Worm (Caenorhabditis elegans) whole organism, L3 larva: ENCODE data around the gene C54D10.5.

Source experiments
- ZK546.5 ChIP-seq: sonication (generic microtip); optimal IDR thresholded peaks from 2 replicates; lab custom pipeline; 2017; ENCODE audit warnings: missing biosample characterization, missing genetic modification characterization
- aly-2 ChIP-seq: fragments of 150-350 bp; optimal IDR thresholded peaks from 2 replicates; lab custom pipeline; 2014; ENCODE audit warnings: missing biosample characterization, missing genetic modification characterization
- ceh-16 ChIP-seq: sonication (generic microtip); optimal IDR thresholded peaks from 2 replicates; lab custom pipeline; 2017; ENCODE audit warnings: missing biosample characterization, missing genetic modification characterization
- ceh-82 ChIP-seq: fragments of 150-350 bp; optimal IDR thresholded peaks from 2 replicates; lab custom pipeline; 2014; ENCODE audit warnings: missing biosample characterization, missing genetic modification characterization
- ceh-9 ChIP-seq: sonication (generic microtip); optimal IDR thresholded peaks from 2 replicates; lab custom pipeline; 2018; ENCODE audit warnings: missing biosample characterization, missing genetic modification characterization
- daf-12 ChIP-seq: fragments of 150-350 bp; optimal IDR thresholded peaks from 2 replicates; lab custom pipeline; 2014; ENCODE audit warnings: missing biosample characterization, missing genetic modification reagents, missing genetic modification characterization
- egl-27 ChIP-seq: sonication (generic microtip); optimal IDR thresholded peaks from 4 replicates; lab custom pipeline; 2017; ENCODE audit warnings: missing biosample characterization, missing genetic modification reagents, missing genetic modification characterization
- egl-5 ChIP-seq: fragments of 150-350 bp; optimal IDR thresholded peaks from 2 replicates; lab custom pipeline; 2017; ENCODE audit warnings: missing biosample characterization, missing genetic modification reagents, missing genetic modification characterization, inconsistent platforms
- elt-1 ChIP-seq: fragments of 150-350 bp; optimal IDR thresholded peaks from 2 replicates; lab custom pipeline; 2014; ENCODE audit warnings: missing biosample characterization, missing genetic modification characterization
- elt-2 ChIP-seq: sonication (generic microtip); optimal IDR thresholded peaks from 2 replicates; lab custom pipeline; 2016; ENCODE audit warnings: missing genetic modification reagents, mild to moderate bottlenecking, missing genetic modification characterization, missing compliant biosample characterization
- eor-1 ChIP-seq, 2 experiments: fragments of 150-350 bp; optimal IDR thresholded peaks; 2 replicates each; lab custom pipeline; 2014 to 2018; ENCODE audit warnings: missing biosample characterization in 2 of 2, missing genetic modification characterization in 2 of 2
- hmg-11 ChIP-seq: sonication (generic microtip); optimal IDR thresholded peaks from 2 replicates; lab custom pipeline; 2016; ENCODE audit warnings: missing genetic modification characterization, missing compliant biosample characterization
- jun-1 ChIP-seq: fragments of 150-350 bp; optimal IDR thresholded peaks from 2 replicates; lab custom pipeline; 2014; ENCODE audit warnings: missing biosample characterization, missing genetic modification reagents, missing genetic modification characterization
- lin-15B ChIP-seq: fragments of 150-350 bp; optimal IDR thresholded peaks from 2 replicates; lab custom pipeline; 2014; ENCODE audit warnings: missing biosample characterization, missing genetic modification characterization
- lin-39 ChIP-seq: fragments of 150-350 bp; optimal IDR thresholded peaks from 2 replicates; lab custom pipeline; 2018; ENCODE audit warnings: missing biosample characterization, missing genetic modification reagents, missing genetic modification characterization
- lsy-12 ChIP-seq: sonication (generic microtip); optimal IDR thresholded peaks from 2 replicates; lab custom pipeline; 2016; ENCODE audit warnings: mild to moderate bottlenecking, missing genetic modification characterization, missing compliant biosample characterization
- nfya-1 ChIP-seq: sonication (generic microtip); optimal IDR thresholded peaks from 2 replicates; lab custom pipeline; 2017; ENCODE audit warnings: missing genetic modification characterization, mild to moderate bottlenecking, missing compliant biosample characterization, antibody characterized with exemption, moderate library complexity; ENCODE audit not compliant: insufficient read depth
- nhr-12 ChIP-seq: fragments of 150-350 bp; optimal IDR thresholded peaks from 2 replicates; lab custom pipeline; 2014; ENCODE audit warnings: missing biosample characterization, missing genetic modification characterization
- nhr-25 ChIP-seq: sonication (generic microtip); optimal IDR thresholded peaks from 2 replicates; lab custom pipeline; 2017; ENCODE audit warnings: missing biosample characterization, missing genetic modification characterization
- nhr-28 ChIP-seq: fragments of 150-350 bp; optimal IDR thresholded peaks from 2 replicates; lab custom pipeline; 2014; ENCODE audit warnings: missing biosample characterization, missing genetic modification characterization
- nhr-43 ChIP-seq: sonication (generic microtip); optimal IDR thresholded peaks from 2 replicates; lab custom pipeline; 2016; ENCODE audit warnings: mild to moderate bottlenecking, missing genetic modification characterization, missing compliant biosample characterization; ENCODE audit not compliant: poor library complexity, severe bottlenecking
- nhr-67 ChIP-seq: fragments of 150-350 bp; optimal IDR thresholded peaks from 2 replicates; lab custom pipeline; 2014; ENCODE audit warnings: missing biosample characterization, missing genetic modification characterization
- nhr-76 ChIP-seq: fragments of 150-350 bp; sonication (generic microtip); optimal IDR thresholded peaks from 5 replicates; lab custom pipeline; 2014; ENCODE audit warnings: missing biosample characterization, missing genetic modification characterization
- nhr-77 ChIP-seq: fragments of 150-350 bp; optimal IDR thresholded peaks from 2 replicates; lab custom pipeline; 2014; ENCODE audit warnings: missing biosample characterization, missing genetic modification characterization
- pha-4 ChIP-seq: fragments of 150-350 bp; optimal IDR thresholded peaks from 2 replicates; lab custom pipeline; 2014; ENCODE audit warnings: missing biosample characterization, missing genetic modification reagents, missing genetic modification characterization
- pqm-1 ChIP-seq: fragments of 150-350 bp; optimal IDR thresholded peaks from 2 replicates; lab custom pipeline; 2017; ENCODE audit warnings: missing biosample characterization, missing genetic modification characterization, inconsistent platforms
- sea-2 ChIP-seq: fragments of 150-350 bp; sonication (generic microtip); optimal IDR thresholded peaks from 4 replicates; lab custom pipeline; 2014; ENCODE audit warnings: missing biosample characterization, missing genetic modification reagents, missing genetic modification characterization
- snpc-4 ChIP-seq: fragments of 150-350 bp; optimal IDR thresholded peaks from 2 replicates; lab custom pipeline; 2014; ENCODE audit warnings: missing biosample characterization, missing genetic modification characterization
- tbx-2 ChIP-seq: sonication (generic microtip); optimal IDR thresholded peaks from 2 replicates; lab custom pipeline; 2016; ENCODE audit warnings: mild to moderate bottlenecking, missing genetic modification characterization, missing compliant biosample characterization
- ztf-4 ChIP-seq: fragments of 150-350 bp; optimal IDR thresholded peaks from 2 replicates; lab custom pipeline; 2014; ENCODE audit warnings: missing biosample characterization, missing genetic modification characterization

Gene C54D10.5

DNA sequence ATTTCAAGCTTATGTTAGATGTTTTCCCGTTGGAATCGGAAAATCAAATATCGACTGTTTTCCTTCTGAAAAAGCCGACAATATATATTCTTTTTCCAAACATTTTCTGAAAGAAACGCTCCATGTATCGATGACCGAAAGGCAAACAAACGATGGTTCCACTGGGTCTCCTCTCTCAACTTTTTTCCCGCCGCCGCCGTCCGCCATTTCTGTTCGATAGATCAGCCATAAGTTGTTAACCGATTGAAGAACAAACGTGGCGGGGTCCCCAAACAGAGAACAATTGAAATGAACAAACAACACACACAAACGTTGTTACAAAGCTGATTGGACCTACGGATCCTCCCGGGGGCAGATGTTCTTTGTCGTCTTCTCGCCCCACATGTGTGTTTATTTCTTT, 37.5 kb downstream of the C54D10.5 start:
- peak; percentile 82 for TF ChIP-seq pha-4 (tag; lab: Kevin White, UChicago)
- TF ChIP-seq lin-39 (tag; lab: Kevin White, UChicago), result no peak

DNA sequence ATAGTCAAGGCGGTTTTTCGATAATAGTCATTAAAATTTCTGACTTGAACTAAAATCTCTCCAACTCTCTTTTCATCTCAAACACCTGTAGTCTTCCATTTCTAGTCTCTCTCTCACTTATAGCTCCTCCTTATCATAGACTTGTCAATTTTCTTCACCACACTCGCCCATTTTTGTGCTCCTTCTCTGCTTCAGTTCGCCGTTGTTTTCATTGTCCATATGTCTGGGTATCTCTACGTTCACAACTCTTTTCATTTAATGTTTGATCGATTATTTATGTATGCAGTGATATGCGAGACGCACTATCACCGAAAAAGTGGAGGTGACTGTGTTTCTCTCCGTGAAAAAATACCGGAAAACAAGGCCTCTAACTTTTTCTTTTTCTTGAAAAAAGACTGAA, 38.6 kb downstream of the C54D10.5 start:
- peak; percentile 93 for TF ChIP-seq elt-2
- TF ChIP-seq pha-4 (tag; lab: Kevin White, UChicago), result peak; percentile 17
- peak; percentile 68 for TF ChIP-seq pqm-1
- TF ChIP-seq nhr-77, result no peak
- no peak for TF ChIP-seq lsy-12 (tag; lab: Kevin White, UChicago)
- no peak for TF ChIP-seq tbx-2 (tag; lab: Kevin White, UChicago)

DNA sequence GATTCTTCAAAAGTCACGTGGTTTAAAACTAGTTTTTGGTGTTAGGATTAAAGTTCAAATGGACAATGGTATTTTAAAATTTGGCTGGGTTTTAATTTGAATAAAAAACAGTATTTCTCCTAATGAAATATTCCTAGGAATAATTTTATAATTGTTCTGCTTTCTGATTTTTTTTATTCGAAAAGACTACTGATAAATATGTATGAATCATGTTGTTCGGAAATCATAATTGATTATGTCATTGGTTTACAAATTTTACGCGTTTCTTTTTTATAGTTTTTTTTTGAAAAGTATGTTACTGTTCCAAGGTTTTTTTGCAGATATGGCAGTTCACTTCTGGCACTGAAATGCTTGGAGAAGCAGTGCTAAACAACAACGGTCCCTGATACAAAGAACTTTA, 39.2 kb downstream of the C54D10.5 start, which contains the start of gene F28C1.3:
Gene F28C1.3 (plus strand): TSS at position 301 of the 400 bp plus-strand sequence.
- TF ChIP-seq sea-2 (GFP tag; lab: Kevin White, UChicago) (no peak), elt-2 (no peak), ZK546.5 (tag; lab: Kevin White, UChicago) (no peak), nhr-28 (tag; lab: Kevin White, UChicago) (no peak), ztf-4 (tag; lab: Kevin White, UChicago) (no peak), nhr-43 (tag; lab: Kevin White, UChicago) (no peak), tbx-2 (tag; lab: Kevin White, UChicago) (no peak), snpc-4 (tag; lab: Kevin White, UChicago) (no peak)

DNA sequence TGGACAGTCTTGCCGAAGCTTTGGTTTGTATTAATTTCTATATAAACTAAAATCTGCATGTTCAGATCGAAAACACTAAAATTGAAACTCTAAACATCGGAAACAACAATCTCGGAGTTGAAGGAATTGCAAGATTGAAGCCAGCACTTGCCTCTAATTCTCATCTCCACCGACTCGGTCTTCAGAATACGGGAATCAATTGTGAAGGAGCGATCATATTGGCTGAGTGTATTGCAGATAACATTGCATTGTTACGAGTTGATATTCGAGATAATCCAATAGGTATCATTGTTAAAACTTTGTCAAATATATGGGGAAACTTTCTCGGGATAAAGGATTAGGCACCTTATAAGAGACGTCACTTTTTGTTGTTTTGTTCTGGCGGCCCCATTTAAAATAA, 41.2 kb downstream of the C54D10.5 start:
- no peak for TF ChIP-seq pqm-1
- TF ChIP-seq nhr-67 (tag; lab: Kevin White, UChicago), result no peak
- TF ChIP-seq ztf-4 (tag; lab: Kevin White, UChicago), result no peak
- TF ChIP-seq daf-12 (tag; lab: Kevin White, UChicago), result no peak
- TF ChIP-seq egl-27, result no peak
- no peak for TF ChIP-seq nfya-1 (tag; lab: Kevin White, UChicago)

DNA sequence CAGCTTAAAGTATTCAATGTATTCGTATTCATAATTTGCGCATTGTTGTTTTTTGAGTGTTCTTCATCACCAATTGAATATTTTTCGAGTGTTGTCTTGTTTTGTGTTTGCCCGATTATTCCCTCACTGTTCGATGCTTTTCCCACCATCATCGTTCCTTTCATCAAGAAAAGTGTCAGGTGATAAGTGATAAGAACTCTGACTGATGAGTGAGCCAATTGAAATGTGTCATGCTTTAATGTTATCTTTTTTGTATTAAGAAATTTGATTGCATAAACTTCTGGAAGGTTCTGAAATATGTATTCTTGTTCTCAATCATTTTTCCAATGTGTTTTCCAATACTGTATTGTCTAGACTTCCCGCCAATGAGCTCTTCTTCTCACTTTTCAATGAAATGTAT, 46.2 kb downstream of the C54D10.5 start:
- peak; percentile 69 for TF ChIP-seq pha-4 (tag; lab: Kevin White, UChicago)
- no peak for TF ChIP-seq tbx-2 (tag; lab: Kevin White, UChicago)
- no peak for TF ChIP-seq ceh-9 (tag; lab: Kevin White, UChicago)
- TF ChIP-seq jun-1 (tag; lab: Kevin White, UChicago), result peak; percentile 59
- TF ChIP-seq pqm-1, result peak; percentile 59
- TF ChIP-seq egl-5 (tag; lab: Kevin White, UChicago), result no peak
- peak; percentile 91 for TF ChIP-seq elt-2

DNA sequence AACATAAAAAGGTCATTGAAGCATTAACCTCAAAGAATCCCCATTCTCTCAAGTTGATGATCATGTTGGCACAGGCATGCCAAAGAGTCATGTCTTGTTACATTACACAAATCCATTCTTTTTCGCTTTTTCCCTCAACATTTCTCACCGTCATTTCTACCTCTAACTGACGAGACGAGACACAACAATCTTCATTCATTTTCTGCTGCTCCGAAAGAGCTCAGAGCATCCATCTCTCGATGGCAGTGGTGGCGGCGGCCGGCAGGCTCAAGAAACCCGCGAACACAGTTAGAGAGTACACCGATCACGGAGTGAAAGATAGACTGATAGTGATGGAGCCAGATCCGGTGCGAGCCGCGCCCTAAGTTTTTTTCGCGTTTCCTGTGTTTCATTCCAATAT, 48.0 kb downstream of the C54D10.5 start:
- TF ChIP-seq aly-2 (tag; lab: Kevin White, UChicago) (no peak), nhr-76 (tag; lab: Kevin White, UChicago) (no peak), snpc-4 (tag; lab: Kevin White, UChicago) (no peak), nhr-77 (no peak), sea-2 (GFP tag; lab: Kevin White, UChicago) (no peak), ceh-9 (tag; lab: Kevin White, UChicago) (no peak), ceh-82 (tag; lab: Kevin White, UChicago) (no peak), lin-39 (tag; lab: Kevin White, UChicago) (peak; percentile 6)

DNA sequence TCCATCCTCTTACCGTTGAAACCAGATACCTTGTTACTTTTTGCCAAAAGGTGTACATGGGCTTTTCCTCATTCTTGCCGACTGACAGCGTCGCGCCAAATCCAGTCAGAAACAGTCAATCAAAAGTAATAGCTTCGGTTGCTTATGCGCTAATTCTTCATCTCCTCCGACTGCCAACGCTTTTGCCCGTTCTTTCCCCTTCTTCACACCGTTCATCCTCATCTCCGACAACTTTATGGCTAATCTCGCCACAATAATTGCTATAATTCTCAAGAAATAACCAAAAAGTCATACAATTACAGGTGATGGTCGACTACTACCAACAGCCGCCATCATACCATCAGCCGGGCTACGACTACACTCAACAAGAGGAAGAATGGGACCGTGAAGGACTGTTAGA, 49.0 kb downstream of the C54D10.5 start, which contains the start of gene atn-1:
Gene atn-1 (plus strand): TSS at position 301 of the 400 bp plus-strand sequence.
- TF ChIP-seq nhr-77 (no peak), nhr-25 (no peak), eor-1 (tag; optimal IDR thresholded peaks at IDR 0.05; lab: Kevin White, UChicago) (no peak), nhr-43 (tag; lab: Kevin White, UChicago) (no peak), ceh-9 (tag; lab: Kevin White, UChicago) (no peak)

DNA sequence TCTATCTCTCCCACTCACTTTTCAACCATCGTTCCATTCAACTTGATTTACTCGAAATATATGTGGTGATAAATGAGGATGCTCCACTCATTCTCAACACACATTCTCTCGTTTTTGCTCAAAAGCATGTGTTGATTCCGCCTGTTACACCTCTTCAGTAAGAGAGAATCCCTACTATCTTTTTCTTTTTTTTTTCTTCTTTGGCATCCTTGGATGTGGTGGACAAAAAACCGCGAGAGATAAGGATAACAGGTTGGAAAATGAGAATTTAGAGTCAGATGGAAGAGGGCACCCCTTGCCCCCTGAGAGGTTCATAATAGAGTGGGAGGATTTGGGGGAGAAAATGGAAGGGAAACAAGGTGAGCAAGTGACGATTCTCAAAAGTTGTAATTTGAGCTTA, 49.9 kb downstream of the C54D10.5 start:
- TF ChIP-seq lin-39 (tag; lab: Kevin White, UChicago) (no peak), nfya-1 (tag; lab: Kevin White, UChicago) (peak; percentile 23), elt-1 (no peak), snpc-4 (tag; lab: Kevin White, UChicago) (no peak), nhr-25 (no peak), nhr-12 (tag; lab: Kevin White, UChicago) (no peak), hmg-11 (tag; lab: Kevin White, UChicago) (no peak), ceh-9 (tag; lab: Kevin White, UChicago) (no peak), tbx-2 (tag; lab: Kevin White, UChicago) (no peak), ceh-16 (no peak), egl-5 (tag; lab: Kevin White, UChicago) (peak; percentile 18), eor-1 (tag; optimal IDR thresholded peaks at IDR 0.05; lab: Kevin White, UChicago) (no peak), lin-15B (no peak), elt-2 (no peak)
